Fruit fly (Drosophila melanogaster): ENCODE results near the gene CG10559.
A peak's percentile ranks its signal among the peaks of the same experiment; 100 is the strongest.

Gene CG10559

DNA sequence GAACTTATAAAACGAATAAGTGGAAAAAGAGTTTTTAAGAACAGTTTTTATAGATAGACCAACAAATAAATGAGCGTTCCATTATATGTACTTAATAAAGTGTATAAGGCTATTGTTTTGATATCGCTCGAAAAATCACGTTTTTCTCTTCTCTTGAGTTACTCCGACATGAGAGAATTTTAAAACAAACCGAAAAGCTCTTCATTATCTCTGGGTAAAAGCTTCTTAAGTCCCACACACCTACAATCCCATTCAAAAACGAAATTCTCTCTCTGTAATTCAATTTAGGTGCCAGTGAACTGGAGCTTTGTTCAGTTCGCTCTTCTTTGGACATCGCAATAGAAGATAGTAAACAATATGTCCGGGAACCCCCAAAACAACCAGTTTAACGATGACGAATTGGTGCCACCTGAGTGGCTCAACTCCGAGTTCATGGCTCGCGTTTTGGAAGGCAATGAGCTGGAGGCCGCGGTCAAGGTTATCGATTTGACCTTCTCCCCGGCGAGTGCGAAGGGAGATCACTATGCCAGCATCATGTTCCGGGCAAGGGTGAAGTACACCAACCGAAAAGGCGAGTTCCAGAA lies 12.0 kb downstream of the CG10559 start, which contains the start of gene CG31436 (continued):
- TF ChIP-seq Aef1 (GFP tag; IDR thresholded peaks at IDR 0.05) (no peak), CG34376 (GFP tag; optimal IDR thresholded peaks at IDR 0.05) (peak; percentile 29), z (GFP tag; IDR thresholded peaks at IDR 0.05) (peak; percentile 41; the same call in 1 of the 3 replicates), shn (GFP tag; optimal IDR thresholded peaks at IDR 0.05) (no peak), tio (GFP tag; optimal IDR thresholded peaks at IDR 0.05) (no peak), repo (GFP tag; optimal IDR thresholded peaks at IDR 0.05) (no peak), CG11456 (GFP tag; IDR thresholded peaks at IDR 0.05) (no peak), CG8478 (optimal IDR thresholded peaks at IDR 0.05) (no peak), Kr (GFP tag; optimal IDR thresholded peaks at IDR 0.05) (no peak), Meics (GFP tag; optimal IDR thresholded peaks at IDR 0.05) (no peak), CG11695 (GFP tag; IDR thresholded peaks at IDR 0.05) (no peak), run (tag; optimal IDR thresholded peaks at IDR 0.05) (no peak), stc (GFP tag; IDR thresholded peaks at IDR 0.05) (no peak), sug (tag; optimal IDR thresholded peaks at IDR 0.05) (peak; percentile 47), CoRest (tag; optimal IDR thresholded peaks at IDR 0.05) (no peak), CG8765 (GFP tag; IDR thresholded peaks at IDR 0.05) (no peak), zf30C (GFP tag; optimal IDR thresholded peaks at IDR 0.05) (no peak), ftz-f1 (GFP tag; optimal IDR thresholded peaks at IDR 0.05) (peak; percentile 92), NK7.1 (GFP tag; optimal IDR thresholded peaks at IDR 0.05) (no peak), Mad (GFP tag; optimal IDR thresholded peaks at IDR 0.05) (no peak), lilli (GFP tag; optimal IDR thresholded peaks at IDR 0.05) (no peak), prd (optimal IDR thresholded peaks at IDR 0.05) (no peak), prd (GFP tag; IDR thresholded peaks at IDR 0.05) (no peak), Eip74EF (GFP tag; optimal IDR thresholded peaks at IDR 0.05) (peak in 1 of 2 experiments; percentile 18), CG16815 (GFP tag; optimal IDR thresholded peaks at IDR 0.05) (no peak), Rx (GFP tag; IDR thresholded peaks at IDR 0.05) (no peak), zen2 (GFP tag; IDR thresholded peaks at IDR 0.05; ENCODE audit: partially characterized antibody) (no peak), CG2712 (tag; optimal IDR thresholded peaks at IDR 0.05) (no peak), Doc2 (GFP tag; IDR thresholded peaks at IDR 0.05) (no peak), nom (GFP tag; optimal IDR thresholded peaks at IDR 0.05) (no peak), CrebB (tag; optimal IDR thresholded peaks at IDR 0.05) (no peak), CG2120 (GFP tag; optimal IDR thresholded peaks at IDR 0.05) (no peak), cg (GFP tag; optimal IDR thresholded peaks at IDR 0.05) (no peak), CG11085 (GFP tag; IDR thresholded peaks at IDR 0.05) (no peak), CG15601 (tag; optimal IDR thresholded peaks at IDR 0.05) (no peak), Rfx (GFP tag; IDR thresholded peaks at IDR 0.05) (no peak), wor (GFP tag; IDR thresholded peaks at IDR 0.05) (no peak), dati (GFP tag; IDR thresholded peaks at IDR 0.05) (no peak), Hsf (GFP tag; optimal IDR thresholded peaks at IDR 0.05) (no peak), insv (GFP tag; optimal IDR thresholded peaks at IDR 0.05) (no peak), CG32767 (GFP tag; IDR thresholded peaks at IDR 0.05) (no peak), da (GFP tag; optimal IDR thresholded peaks at IDR 0.05) (no peak), CG15073 (GFP tag; optimal IDR thresholded peaks at IDR 0.05) (no peak), fru (optimal IDR thresholded peaks at IDR 0.05) (no peak), CG15514 (GFP tag; optimal IDR thresholded peaks at IDR 0.05) (peak; percentile 12), dimm (GFP tag; IDR thresholded peaks at IDR 0.05) (no peak), CG14965 (GFP tag; optimal IDR thresholded peaks at IDR 0.05; ENCODE audit: borderline replicate concordance) (no peak), slp2 (GFP tag; optimal IDR thresholded peaks at IDR 0.05) (no peak), CG6272 (GFP tag; IDR thresholded peaks at IDR 0.05) (no peak)

All from whole organism, embryonic.